Worm (Caenorhabditis elegans) whole organism, young adult: ENCODE results near the gene M03C11.1.
A peak's percentile ranks its signal among the peaks of the same experiment; 100 is the strongest.

Experiments used
- B0019.2 ChIP-seq: fragments of 200-800 bp; sonication (Bioruptor generic); conservative IDR thresholded peaks from 2 replicates; pipeline ENCODE4 v1.3.6; 2022; ENCODE audit warnings: missing genetic modification reagents, missing genetic modification characterization, missing compliant biosample characterization
- C06A6.2 ChIP-seq: fragments of 200-800 bp; sonication (Bioruptor generic); conservative IDR thresholded peaks from 2 replicates; pipeline ENCODE4 v1.3.6; 2022; ENCODE audit warnings: missing genetic modification characterization, missing compliant biosample characterization
- F10E7.11 ChIP-seq: sonication (generic microtip); optimal IDR thresholded peaks from 2 replicates; lab custom pipeline; 2017; ENCODE audit warnings: mild to moderate bottlenecking, missing genetic modification characterization, moderate library complexity, missing compliant biosample characterization
- F22D6.2 ChIP-seq: sonication (generic microtip); optimal IDR thresholded peaks from 2 replicates; lab custom pipeline; 2016; ENCODE audit warnings: mild to moderate bottlenecking, missing genetic modification characterization, missing compliant biosample characterization
- F33H1.4 ChIP-seq: fragments of 200-800 bp; sonication (Bioruptor generic); IDR thresholded peaks from 2 replicates; pipeline ENCODE4 v1.3.6; 2022; ENCODE audit warnings: missing genetic modification reagents, missing genetic modification characterization, missing compliant biosample characterization
- F37B4.10 ChIP-seq: fragments of 200-800 bp; sonication (Bioruptor generic); IDR thresholded peaks from 2 replicates; pipeline ENCODE4 v1.3.6; 2022; ENCODE audit warnings: missing genetic modification characterization, missing compliant biosample characterization
- F49E8.2 ChIP-seq: sonication (generic microtip); optimal IDR thresholded peaks from 3 replicates; lab custom pipeline; 2017; ENCODE audit warnings: missing genetic modification characterization, mild to moderate bottlenecking, missing compliant biosample characterization, antibody characterized with exemption, moderate library complexity; ENCODE audit not compliant: insufficient read depth
- F52B5.7 ChIP-seq: sonication (generic microtip); optimal IDR thresholded peaks from 2 replicates; lab custom pipeline; 2016; ENCODE audit warnings: mild to moderate bottlenecking, missing genetic modification characterization, missing compliant biosample characterization
- F57C9.4 ChIP-seq: sonication (generic microtip); optimal IDR thresholded peaks from 2 replicates; lab custom pipeline; 2017; ENCODE audit warnings: mild to moderate bottlenecking, missing genetic modification characterization, missing compliant biosample characterization
- K11D2.4 ChIP-seq: fragments of 200-800 bp; sonication (Bioruptor generic); IDR thresholded peaks from 2 replicates; pipeline ENCODE4 v1.3.6; 2022; ENCODE audit warnings: missing genetic modification reagents, missing genetic modification characterization, missing compliant biosample characterization
- T07F8.4 ChIP-seq: sonication (generic microtip); optimal IDR thresholded peaks from 2 replicates; lab custom pipeline; 2016; ENCODE audit warnings: mild to moderate bottlenecking, missing genetic modification characterization, moderate library complexity, missing compliant biosample characterization
- Y56A3A.18 ChIP-seq: fragments of 200-800 bp; sonication (Bioruptor generic); IDR thresholded peaks from 2 replicates; pipeline ENCODE4 v1.3.6; 2022; ENCODE audit warnings: missing genetic modification reagents, missing genetic modification characterization, missing compliant biosample characterization
- ZK185.1 ChIP-seq: sonication (generic microtip); optimal IDR thresholded peaks from 2 replicates; lab custom pipeline; 2016; ENCODE audit warnings: mild to moderate bottlenecking, missing genetic modification characterization, missing compliant biosample characterization; ENCODE audit not compliant: poor library complexity, severe bottlenecking
- aptf-3 ChIP-seq: fragments of 200-800 bp; sonication (Bioruptor generic); IDR thresholded peaks from 2 replicates; pipeline ENCODE4 v1.3.6; 2022; ENCODE audit warnings: missing genetic modification characterization, missing compliant biosample characterization
- attf-5 ChIP-seq: fragments of 200-800 bp; sonication (Bioruptor generic); optimal IDR thresholded peaks from 2 replicates; lab custom pipeline; 2018; ENCODE audit warnings: mild to moderate bottlenecking, missing genetic modification characterization, missing compliant biosample characterization
- attf-6 ChIP-seq: fragments of 200-800 bp; sonication (Bioruptor generic); IDR thresholded peaks from 2 replicates; pipeline ENCODE4 v1.3.6; 2022; ENCODE audit warnings: missing genetic modification reagents, missing genetic modification characterization, missing compliant biosample characterization
- bed-1 ChIP-seq: fragments of 200-800 bp; sonication (Bioruptor generic); IDR thresholded peaks from 2 replicates; pipeline ENCODE4 v1.3.6; 2022; ENCODE audit warnings: missing genetic modification reagents, missing genetic modification characterization, missing compliant biosample characterization
- cebp-2 ChIP-seq: fragments of 200-800 bp; sonication (Bioruptor generic); IDR thresholded peaks from 2 replicates; pipeline ENCODE4 v1.3.6; 2022; ENCODE audit warnings: missing genetic modification characterization, missing compliant biosample characterization
- ceh-27 ChIP-seq: fragments of 200-800 bp; sonication (Bioruptor generic); optimal IDR thresholded peaks from 2 replicates; lab custom pipeline; 2018; ENCODE audit warnings: mild to moderate bottlenecking, missing genetic modification characterization, moderate library complexity, missing compliant biosample characterization
- ceh-91 ChIP-seq: fragments of 200-800 bp; sonication (Bioruptor generic); IDR thresholded peaks from 2 replicates; pipeline ENCODE4 v1.3.6; 2022; ENCODE audit warnings: missing genetic modification reagents, missing genetic modification characterization, missing compliant biosample characterization
- dox-1 ChIP-seq: fragments of 200-800 bp; sonication (Bioruptor generic); IDR thresholded peaks from 2 replicates; pipeline ENCODE4 v1.3.6; 2022; ENCODE audit warnings: missing genetic modification reagents, missing genetic modification characterization, missing compliant biosample characterization
- dpl-1 ChIP-seq: fragments of 150-350 bp; optimal IDR thresholded peaks from 2 replicates; lab custom pipeline; 2014; ENCODE audit warnings: missing biosample characterization, missing genetic modification reagents, missing genetic modification characterization
- fkh-3 ChIP-seq: sonication (generic microtip); optimal IDR thresholded peaks from 2 replicates; lab custom pipeline; 2016; ENCODE audit warnings: mild to moderate bottlenecking, missing genetic modification characterization, missing compliant biosample characterization
- him-1 ChIP-seq: sonication (generic microtip); optimal IDR thresholded peaks from 2 replicates; lab custom pipeline; 2016; ENCODE audit warnings: missing genotype, missing genetic modification reagents, missing genetic modification characterization, missing compliant biosample characterization
- hlh-12 ChIP-seq: sonication (generic microtip); optimal IDR thresholded peaks from 2 replicates; lab custom pipeline; 2016; ENCODE audit warnings: missing genetic modification characterization, missing compliant biosample characterization
- hsf-1 ChIP-seq: fragments of 200-800 bp; sonication (Bioruptor generic); IDR thresholded peaks from 2 replicates; pipeline ENCODE4 v1.3.6; 2022; ENCODE audit warnings: missing genetic modification reagents, missing genetic modification characterization, missing compliant biosample characterization
- lag-1 ChIP-seq: fragments of 200-800 bp; sonication (Bioruptor generic); IDR thresholded peaks from 2 replicates; pipeline ENCODE4 v1.3.6; 2022; ENCODE audit warnings: missing genetic modification reagents, missing genetic modification characterization, missing compliant biosample characterization
- let-526 ChIP-seq: fragments of 200-800 bp; sonication (Bioruptor generic); IDR thresholded peaks from 2 replicates; pipeline ENCODE4 v1.3.6; 2022; ENCODE audit warnings: missing genetic modification reagents, missing genetic modification characterization, missing compliant biosample characterization
- lin-35 ChIP-seq, 3 experiments: fragments of 150-350 bp in 2 of 3; sonication (generic microtip) in 1 of 3; optimal IDR thresholded peaks; 2 replicates each; lab custom pipeline; 2014 to 2018; ENCODE audit warnings: missing biosample characterization in 3 of 3, missing genetic modification characterization in 3 of 3, missing genetic modification reagents in 3 of 3
- lin-40 ChIP-seq: sonication (generic microtip); optimal IDR thresholded peaks from 2 replicates; lab custom pipeline; 2016; ENCODE audit warnings: missing genetic modification characterization, mild to moderate bottlenecking, missing compliant biosample characterization, missing genotype, missing genetic modification reagents
- lin-54 ChIP-seq: fragments of 200-800 bp; sonication (Bioruptor generic); optimal IDR thresholded peaks from 2 replicates; lab custom pipeline; 2018; ENCODE audit warnings: mild to moderate bottlenecking, missing genetic modification characterization, missing compliant biosample characterization
- lsl-1 ChIP-seq: fragments of 200-800 bp; sonication (Bioruptor generic); optimal IDR thresholded peaks from 2 replicates; lab custom pipeline; 2018; ENCODE audit warnings: mild to moderate bottlenecking, missing genetic modification characterization, moderate library complexity, missing compliant biosample characterization
- madf-6 ChIP-seq: fragments of 200-800 bp; sonication (Bioruptor generic); IDR thresholded peaks from 2 replicates; pipeline ENCODE4 v1.3.6; 2022; ENCODE audit warnings: missing genetic modification reagents, missing genetic modification characterization, missing compliant biosample characterization
- mcd-1 ChIP-seq: fragments of 200-800 bp; sonication (Bioruptor generic); IDR thresholded peaks from 2 replicates; pipeline ENCODE4 v1.3.6; 2022; ENCODE audit warnings: missing genetic modification reagents, missing genetic modification characterization, missing compliant biosample characterization
- nfya-1 ChIP-seq: sonication (generic microtip); optimal IDR thresholded peaks from 2 replicates; lab custom pipeline; 2017; ENCODE audit warnings: antibody characterized with exemption, missing compliant biosample characterization, missing genetic modification characterization, borderline replicate concordance; ENCODE audit not compliant: insufficient read depth
- nhr-90 ChIP-seq: sonication (generic microtip); optimal IDR thresholded peaks from 2 replicates; lab custom pipeline; 2016; ENCODE audit warnings: missing genotype, mild to moderate bottlenecking, missing genetic modification characterization, missing compliant biosample characterization
- rcor-1 ChIP-seq: fragments of 200-800 bp; sonication (Bioruptor generic); IDR thresholded peaks from 2 replicates; pipeline ENCODE4 v1.3.6; 2022; ENCODE audit warnings: missing genetic modification reagents, missing genetic modification characterization, missing compliant biosample characterization
- repo-1 ChIP-seq: sonication (generic microtip); optimal IDR thresholded peaks from 2 replicates; lab custom pipeline; 2017; ENCODE audit warnings: mild to moderate bottlenecking, missing genetic modification characterization, missing compliant biosample characterization
- rpc-1 ChIP-seq, 2 experiments: fragments of 150-350 bp in 1 of 2; sonication (generic microtip) in 1 of 2; optimal IDR thresholded peaks; 2 replicates each; lab custom pipeline; 2014 to 2018; ENCODE audit warnings: missing biosample characterization in 1 of 2, missing genetic modification characterization in 1 of 2, missing genetic modification reagents in 1 of 2, missing genotype in 1 of 2
- sea-2 ChIP-seq: fragments of 200-800 bp; sonication (Bioruptor generic); IDR thresholded peaks from 2 replicates; pipeline ENCODE4 v1.3.6; 2022; ENCODE audit warnings: missing genetic modification characterization, missing compliant biosample characterization
- snpc-1.3 ChIP-seq: sonication (generic microtip); optimal IDR thresholded peaks from 2 replicates; lab custom pipeline; 2017; ENCODE audit warnings: missing genetic modification characterization, mild to moderate bottlenecking, missing compliant biosample characterization, antibody characterized with exemption, moderate library complexity, missing genotype, missing genetic modification reagents; ENCODE audit not compliant: insufficient read depth
- snpc-3.4 ChIP-seq: sonication (generic microtip); optimal IDR thresholded peaks from 2 replicates; lab custom pipeline; 2017; ENCODE audit warnings: missing genetic modification characterization, mild to moderate bottlenecking, missing compliant biosample characterization, antibody characterized with exemption, moderate library complexity, missing genotype, missing genetic modification reagents
- unc-130 ChIP-seq: sonication (generic microtip); optimal IDR thresholded peaks from 2 replicates; lab custom pipeline; 2016; ENCODE audit warnings: missing genetic modification reagents, missing genetic modification characterization, missing compliant biosample characterization
- zim-3 ChIP-seq: sonication (generic microtip); optimal IDR thresholded peaks from 2 replicates; lab custom pipeline; 2017; ENCODE audit warnings: mild to moderate bottlenecking, missing genetic modification characterization, moderate library complexity, missing compliant biosample characterization
- ztf-18 ChIP-seq: sonication (generic microtip); optimal IDR thresholded peaks from 2 replicates; lab custom pipeline; 2016; ENCODE audit warnings: missing genotype, mild to moderate bottlenecking, missing genetic modification characterization, missing compliant biosample characterization

M03C11.1 gene

ce11 chrIII:10358751-10359150 lies 37.1 kb downstream of the M03C11.1 start:
- TF ChIP-seq ceh-27 (GFP tag; lab: Kevin White, UChicago) (peak; percentile 35), F22D6.2 (tag; lab: Kevin White, UChicago) (no peak)

- no peak for TF ChIP-seq nhr-90
- TF ChIP-seq F37B4.10: no peak
- no peak for TF ChIP-seq lag-1 (GFP tag; lab: Robert Waterston, UW)
- no peak for TF ChIP-seq zim-3 (tag; lab: Kevin White, UChicago)
- no peak for TF ChIP-seq repo-1 (tag; lab: Kevin White, UChicago)
- TF ChIP-seq dpl-1: peak; percentile 70
- TF ChIP-seq attf-5 (GFP tag; lab: Kevin White, UChicago): peak; percentile 24
- TF ChIP-seq attf-6: no peak
- TF ChIP-seq fkh-3 (tag; lab: Kevin White, UChicago): no peak
- no peak for TF ChIP-seq F10E7.11
- no peak for TF ChIP-seq rcor-1
- no peak for TF ChIP-seq sea-2 (GFP tag; lab: Robert Waterston, UW)
- no peak for TF ChIP-seq dox-1 (GFP tag; lab: Robert Waterston, UW)
- no peak for TF ChIP-seq C06A6.2 (GFP tag; lab: Robert Waterston, UW)
- TF ChIP-seq him-1: no peak
- peak; percentile 95 for TF ChIP-seq lin-54 (GFP tag; lab: Kevin White, UChicago)
- peak; percentile 38 for TF ChIP-seq ceh-27 (GFP tag; lab: Kevin White, UChicago)
- no peak for TF ChIP-seq ztf-18 (tag; lab: Kevin White, UChicago)
- TF ChIP-seq B0019.2 (GFP tag; lab: Robert Waterston, UW): no peak
- no peak for TF ChIP-seq K11D2.4 (GFP tag; lab: Robert Waterston, UW)
- no peak for TF ChIP-seq rpc-1 (optimal IDR thresholded peaks at IDR 0.05; lab: Kevin White, UChicago)
- no peak for TF ChIP-seq rpc-1 (tag; optimal IDR thresholded peaks at IDR 0.05; lab: Kevin White, UChicago)
- peak; percentile 47 for TF ChIP-seq F49E8.2
- TF ChIP-seq nfya-1 (tag; lab: Kevin White, UChicago): no peak
- no peak for TF ChIP-seq ceh-91 (GFP tag; lab: Robert Waterston, UW)
- no peak for TF ChIP-seq Y56A3A.18
- no peak for TF ChIP-seq bed-1 (GFP tag; lab: Robert Waterston, UW)
- no peak for TF ChIP-seq snpc-3.4 (tag; lab: Kevin White, UChicago)
- peak; percentile 46; the same call in 1 of the 2 replicates for TF ChIP-seq F33H1.4 (GFP tag; lab: Robert Waterston, UW)
- no peak for TF ChIP-seq ZK185.1 (tag; lab: Kevin White, UChicago)
- TF ChIP-seq F52B5.7 (tag; lab: Kevin White, UChicago): no peak
- peak; percentile 77 for TF ChIP-seq lsl-1 (GFP tag; lab: Kevin White, UChicago)
- TF ChIP-seq cebp-2 (GFP tag; lab: Robert Waterston, UW): no peak
- peak; percentile 70 for TF ChIP-seq mcd-1 (GFP tag; lab: Robert Waterston, UW)
- no peak for TF ChIP-seq unc-130 (GFP tag; lab: Kevin White, UChicago)
- peak; percentile 38 for TF ChIP-seq lin-40
- TF ChIP-seq snpc-1.3: peak; percentile 35
- TF ChIP-seq F57C9.4 (tag; lab: Kevin White, UChicago): no peak
- no peak for TF ChIP-seq hsf-1 (GFP tag; lab: Robert Waterston, UW)
- TF ChIP-seq T07F8.4 (tag; lab: Kevin White, UChicago): no peak
- TF ChIP-seq hlh-12 (tag; lab: Kevin White, UChicago): no peak
- TF ChIP-seq let-526 (GFP tag; lab: Robert Waterston, UW): no peak
- TF ChIP-seq aptf-3: no peak
- peak in 2 of 3 experiments; percentile 10 to 93 for TF ChIP-seq lin-35 (GFP tag; optimal IDR thresholded peaks at IDR 0.05; lab: Kevin White, UChicago)
- peak; percentile 65 for TF ChIP-seq madf-6 (GFP tag; lab: Robert Waterston, UW)
These were observed 38.2 kb downstream of the M03C11.1 start, which contains the start of gene umps-1 for ce11 chrIII:10357598-10358186. umps-1 (minus strand) TSS chrIII:10357648.
